Fruit fly (Drosophila melanogaster) Kc167 (cell line): ENCODE results near the gene lft.

ENCODE experiments used
- Myc ChIP-seq: fragments of >200 bp; optimal IDR thresholded peaks from 2 replicates; lab custom pipeline; 2017; ENCODE audit warnings: missing external identifiers
- h ChIP-seq: fragments of >200 bp; optimal IDR thresholded peaks from 3 replicates; lab custom pipeline; 2018; ENCODE audit warnings: missing external identifiers
- psq ChIP-seq: fragments of >200 bp; optimal IDR thresholded peaks from 2 replicates; lab custom pipeline; 2017; ENCODE audit warnings: missing external identifiers

DNA sequence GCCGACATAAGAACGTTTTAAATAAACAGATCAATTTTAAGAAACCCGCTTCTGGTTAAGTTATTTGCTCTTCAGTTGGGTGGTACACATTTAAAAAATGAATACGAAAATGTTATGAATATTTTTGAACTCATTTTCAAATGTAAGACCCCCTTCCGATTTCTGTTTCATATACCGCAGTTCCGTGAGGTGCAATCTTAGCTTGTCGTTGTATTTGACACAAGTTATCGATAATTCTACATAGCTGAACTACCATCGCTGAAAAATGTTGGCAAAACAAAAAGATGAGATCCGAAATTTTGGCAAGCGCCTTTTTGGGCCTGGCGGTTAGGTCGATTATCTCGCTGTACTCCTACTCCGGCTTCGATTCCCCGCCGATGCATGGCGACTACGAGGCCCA, 15.6 kb downstream of the lft start, which contains the start of gene gny:
- TF ChIP-seq psq (lab: Kevin White, UChicago) (no peak), Myc (lab: Kevin White, UChicago) (no peak), h (no peak)
